Worm (Caenorhabditis elegans): ENCODE data around the gene cic-1.
"Not testable (repeated sequence)": the region's sequence is repeated elsewhere in the genome, so short reads cannot be mapped to it uniquely, and the experiment has no call there.

The cic-1 gene

ce11 chrIII:2401126-2402123 lies at the start of gene cic-1, which contains the start of gene strm-1:
Gene cic-1, minus strand, starts transcription at chrIII:2401221.
Gene strm-1, plus strand, starts transcription at chrIII:2402070.
- TF ChIP-seq lin-15B (tag; optimal IDR thresholded peaks at IDR 0.05) (peak; percentile 69), egl-5 (tag; optimal IDR thresholded peaks at IDR 0.05) (peak; percentile 27), egl-27 (tag; optimal IDR thresholded peaks at IDR 0.05) (no peak), R02D3.7 (tag; optimal IDR thresholded peaks at IDR 0.05) (peak; percentile 98), nfya-1 (tag; optimal IDR thresholded peaks at IDR 0.05; ENCODE audit: insufficient read depth) (peak; percentile 50), mml-1 (tag; optimal IDR thresholded peaks at IDR 0.05) (no peak), hmg-11 (tag; optimal IDR thresholded peaks at IDR 0.05) (peak; percentile 59), pqm-1 (tag; optimal IDR thresholded peaks at IDR 0.05) (peak; percentile 6), pha-4 (tag; optimal IDR thresholded peaks at IDR 0.05) (peak; percentile 56), ceh-28 (tag; optimal IDR thresholded peaks at IDR 0.05) (peak; percentile 68), lin-39 (tag; optimal IDR thresholded peaks at IDR 0.05) (peak; percentile 22)

- peak; percentile 30 for TF ChIP-seq elt-2 (tag; optimal IDR thresholded peaks at IDR 0.05)
- TF ChIP-seq fkh-2 (tag; optimal IDR thresholded peaks at IDR 0.05) = no peak
- TF ChIP-seq egl-27 (tag; optimal IDR thresholded peaks at IDR 0.05) = no peak
- TF ChIP-seq unc-39 (tag; optimal IDR thresholded peaks at IDR 0.05) = no peak
- no peak for TF ChIP-seq elt-1 (tag; optimal IDR thresholded peaks at IDR 0.05)
- TF ChIP-seq pha-4 (tag; optimal IDR thresholded peaks at IDR 0.05) = no peak
Measured at ce11 chrIII:2445574-2446259, 44.7 kb upstream of the cic-1 start, which contains the start of the genes E02H9.7 and klo-2. Gene E02H9.7, minus strand, starts transcription at chrIII:2445674. Gene klo-2, plus strand, starts transcription at chrIII:2446209.

ce11 chrIII:2438543-2438942 lies 37.5 kb upstream of the cic-1 start, which contains the start of gene E02H9.13:
Gene E02H9.13, minus strand, starts transcription at chrIII:2438741.
- TF ChIP-seq snpc-4 (tag; optimal IDR thresholded peaks at IDR 0.05) (no peak), nhr-237 (tag; optimal IDR thresholded peaks at IDR 0.05) (no peak), nhr-11 (tag; optimal IDR thresholded peaks at IDR 0.05) (no peak), nhr-25 (tag; optimal IDR thresholded peaks at IDR 0.05) (no peak), ztf-4 (tag; optimal IDR thresholded peaks at IDR 0.05) (no peak), sea-2 (GFP tag; optimal IDR thresholded peaks at IDR 0.05) (no peak)

ce11 chrIII:2435805-2436204 lies 34.8 kb upstream of the cic-1 start, which contains the start of gene E02H9.6:
Gene E02H9.6, plus strand, starts transcription at chrIII:2436105.
- TF ChIP-seq ceh-82, hmg-11, elt-2 (tag; optimal IDR thresholded peaks at IDR 0.05): not testable (repeated sequence)

- not testable (repeated sequence) for TF ChIP-seq pqm-1, lin-39, nhr-76 (tag; optimal IDR thresholded peaks at IDR 0.05)
Measured at ce11 chrIII:2435373-2435772, 34.4 kb upstream of the cic-1 start, which contains the start of gene W04B5.6. Gene W04B5.6, minus strand, starts transcription at chrIII:2435473.

- TF ChIP-seq eor-1 (tag; optimal IDR thresholded peaks at IDR 0.05) (no peak), ceh-82 (tag; optimal IDR thresholded peaks at IDR 0.05) (no peak), hmg-11 (tag; optimal IDR thresholded peaks at IDR 0.05) (no peak), snpc-4 (tag; optimal IDR thresholded peaks at IDR 0.05) (no peak), fkh-2 (tag; optimal IDR thresholded peaks at IDR 0.05) (no peak), nhr-237 (tag; optimal IDR thresholded peaks at IDR 0.05) (no peak), skn-1 (tag; optimal IDR thresholded peaks at IDR 0.05) (no peak), sea-2 (GFP tag; optimal IDR thresholded peaks at IDR 0.05) (no peak), nfya-1 (tag; optimal IDR thresholded peaks at IDR 0.05; ENCODE audit: insufficient read depth) (no peak), jun-1 (tag; optimal IDR thresholded peaks at IDR 0.05) (no peak), ceh-28 (tag; optimal IDR thresholded peaks at IDR 0.05) (no peak), fkh-10 (GFP tag; optimal IDR thresholded peaks at IDR 0.05) (no peak), ZK546.5 (tag; optimal IDR thresholded peaks at IDR 0.05) (no peak)
Measured at ce11 chrIII:2432925-2433324, 31.9 kb upstream of the cic-1 start.
